Fruit fly (Drosophila melanogaster) whole organism, embryonic: ENCODE data around the gene CG6398.

Experiments
- Atf6 ChIP-seq: fragments of 200-800 bp; sonication (Bioruptor generic); IDR thresholded peaks from 2 replicates; pipeline ENCODE4 v1.3.6; 2022; ENCODE audit warnings: missing biosample characterization, missing genetic modification characterization
- CG10209 ChIP-seq: fragments of 200-800 bp; sonication (Bioruptor generic); optimal IDR thresholded peaks from 3 replicates; lab custom pipeline; 2017; ENCODE audit warnings: missing biosample characterization, mild to moderate bottlenecking, missing genetic modification characterization, missing genetic modification reagents
- CG11085 ChIP-seq: fragments of 200-800 bp; sonication (Bioruptor generic); IDR thresholded peaks from 2 replicates; pipeline ENCODE4 v1.3.6; 2022; ENCODE audit warnings: missing biosample characterization, missing genetic modification characterization
- CG14860 ChIP-seq: fragments of 200-800 bp; sonication (Bioruptor generic); IDR thresholded peaks from 3 replicates; pipeline ENCODE4 v1.3.6; 2022; ENCODE audit warnings: missing biosample characterization, missing genetic modification characterization; ENCODE audit not compliant: partially characterized antibody
- CG15269 ChIP-seq: fragments of 200-800 bp; sonication (Bioruptor generic); optimal IDR thresholded peaks from 2 replicates; lab custom pipeline; 2018; ENCODE audit warnings: missing biosample characterization, mild to moderate bottlenecking, missing genetic modification characterization, moderate library complexity
- CG1603 ChIP-seq: fragments of 200-800 bp; sonication (Bioruptor generic); optimal IDR thresholded peaks from 2 replicates; lab custom pipeline; 2019; ENCODE audit warnings: missing biosample characterization, mild to moderate bottlenecking, missing genetic modification characterization, moderate library complexity
- CG17912 ChIP-seq: fragments of 200-800 bp; sonication (Bioruptor generic); optimal IDR thresholded peaks from 2 replicates; lab custom pipeline; 2018; ENCODE audit warnings: missing biosample characterization, mild to moderate bottlenecking, missing genetic modification characterization
- CG1832 ChIP-seq: fragments of 200-800 bp; sonication (Bioruptor generic); optimal IDR thresholded peaks from 2 replicates; lab custom pipeline; 2017; ENCODE audit warnings: missing biosample characterization, mild to moderate bottlenecking, missing genetic modification characterization, inconsistent platforms
- CG18599 ChIP-seq: fragments of 200-800 bp; sonication (Bioruptor generic); optimal IDR thresholded peaks from 3 replicates; lab custom pipeline; 2017; ENCODE audit warnings: missing biosample characterization, missing genetic modification characterization, mild to moderate bottlenecking, moderate library complexity, missing genetic modification reagents
- CG2120 ChIP-seq: fragments of 200-800 bp; sonication (Bioruptor generic); optimal IDR thresholded peaks from 3 replicates; lab custom pipeline; 2016; ENCODE audit warnings: missing biosample characterization, missing genetic modification characterization
- CG32772 ChIP-seq: fragments of 200-800 bp; sonication (Bioruptor generic); IDR thresholded peaks from 2 replicates; pipeline ENCODE4 v1.3.6; 2022; ENCODE audit warnings: missing biosample characterization, missing genetic modification characterization
- CG3995 ChIP-seq: fragments of 200-800 bp; sonication (Bioruptor generic); optimal IDR thresholded peaks from 3 replicates; lab custom pipeline; 2016; ENCODE audit warnings: missing biosample characterization, missing genetic modification characterization
- CG6175 ChIP-seq: fragments of 200-800 bp; sonication (Bioruptor generic); IDR thresholded peaks from 3 replicates; pipeline ENCODE4 v1.3.6; 2022; ENCODE audit warnings: missing biosample characterization, missing genetic modification characterization
- CG6272 ChIP-seq: fragments of 200-800 bp; sonication (Bioruptor generic); IDR thresholded peaks from 2 replicates; pipeline ENCODE4 v1.3.6; 2022; ENCODE audit warnings: missing biosample characterization, missing genetic modification characterization
- CG6654 ChIP-seq: fragments of 200-800 bp; sonication (Bioruptor generic); optimal IDR thresholded peaks from 2 replicates; lab custom pipeline; 2017; ENCODE audit warnings: missing biosample characterization, mild to moderate bottlenecking, missing genetic modification characterization
- CG8290 ChIP-seq, 3 experiments: fragments of 200-800 bp; sonication (Bioruptor generic); optimal IDR thresholded peaks; 2 replicates each; lab custom pipeline; 2016 to 2019; ENCODE audit warnings: missing biosample characterization in 3 of 3, missing genetic modification characterization in 3 of 3, mild to moderate bottlenecking in 2 of 3, moderate library complexity in 1 of 3
- CG8388 ChIP-seq: fragments of 200-800 bp; sonication (Bioruptor generic); optimal IDR thresholded peaks from 2 replicates; lab custom pipeline; 2019; ENCODE audit warnings: missing biosample characterization, mild to moderate bottlenecking, missing genetic modification characterization, moderate library complexity
- CG9215 ChIP-seq: fragments of 200-800 bp; sonication (Bioruptor generic); IDR thresholded peaks from 2 replicates; pipeline ENCODE4 v1.3.6; 2022; ENCODE audit warnings: missing biosample characterization, missing genetic modification characterization
- CHES-1-like ChIP-seq: fragments of 200-800 bp; sonication (Bioruptor generic); optimal IDR thresholded peaks from 2 replicates; lab custom pipeline; 2016; ENCODE audit warnings: missing biosample characterization, missing genetic modification characterization
- Chrac-16 ChIP-seq: fragments of 200-800 bp; sonication (Bioruptor generic); optimal IDR thresholded peaks from 3 replicates; lab custom pipeline; 2016; ENCODE audit warnings: missing biosample characterization, missing genetic modification characterization
- E2f2 ChIP-seq: fragments of 200-800 bp; sonication (Bioruptor generic); IDR thresholded peaks from 2 replicates; pipeline ENCODE4 v1.3.6; 2022; ENCODE audit warnings: missing biosample characterization, missing genetic modification characterization
- Hr78 ChIP-seq, 2 experiments: fragments of 200-800 bp in 1 of 2; fragments of >200 bp in 1 of 2; sonication (Bioruptor generic) in 1 of 2; optimal IDR thresholded peaks; 2 replicates each; lab custom pipeline; 2017 to 2019; ENCODE audit warnings: missing biosample characterization in 2 of 2, missing genetic modification characterization in 2 of 2, mild to moderate bottlenecking in 1 of 2, moderate library complexity in 1 of 2
- Oaz ChIP-seq: fragments of 200-800 bp; sonication (Bioruptor generic); IDR thresholded peaks from 2 replicates; pipeline ENCODE4 v1.3.6; 2022; ENCODE audit warnings: missing biosample characterization, missing genetic modification characterization
- Spps ChIP-seq: fragments of 200-800 bp; sonication (Bioruptor generic); optimal IDR thresholded peaks from 2 replicates; lab custom pipeline; 2018; ENCODE audit warnings: missing biosample characterization, mild to moderate bottlenecking, missing genetic modification characterization
- Vsx1 ChIP-seq: fragments of 200-800 bp; sonication (Bioruptor generic); optimal IDR thresholded peaks from 2 replicates; lab custom pipeline; 2017; ENCODE audit warnings: missing biosample characterization, mild to moderate bottlenecking, missing genetic modification characterization, missing genetic modification reagents
- amos ChIP-seq: fragments of 200-800 bp; sonication (Bioruptor generic); IDR thresholded peaks from 2 replicates; pipeline ENCODE4 v1.3.6; 2022; ENCODE audit warnings: missing biosample characterization, missing genetic modification characterization; ENCODE audit not compliant: partially characterized antibody
- bsh ChIP-seq, 2 experiments: fragments of 200-800 bp; sonication (Bioruptor generic); optimal IDR thresholded peaks; 2 replicates each; lab custom pipeline; 2017 to 2018; ENCODE audit warnings: mild to moderate bottlenecking in 2 of 2, missing biosample characterization in 2 of 2, missing genetic modification characterization in 2 of 2, moderate library complexity in 1 of 2
- btn ChIP-seq: fragments of 200-800 bp; sonication (Bioruptor generic); optimal IDR thresholded peaks from 2 replicates; lab custom pipeline; 2016; ENCODE audit warnings: missing biosample characterization, missing genetic modification characterization
- crol ChIP-seq: fragments of 200-800 bp; sonication (Bioruptor generic); IDR thresholded peaks from 2 replicates; pipeline ENCODE4 v1.3.6; 2022; ENCODE audit warnings: missing biosample characterization, missing genetic modification characterization
- danr ChIP-seq: fragments of 200-800 bp; sonication (Bioruptor generic); IDR thresholded peaks from 2 replicates; pipeline ENCODE4 v1.3.6; 2022; ENCODE audit warnings: missing biosample characterization, missing genetic modification characterization
- disco-r ChIP-seq: fragments of 200-800 bp; sonication (Bioruptor generic); optimal IDR thresholded peaks from 2 replicates; lab custom pipeline; 2016; ENCODE audit warnings: missing biosample characterization, missing genetic modification characterization
- dpn ChIP-seq, 2 experiments: fragments of 200-800 bp; sonication (Bioruptor generic); optimal IDR thresholded peaks; 3 replicates each; lab custom pipeline; 2016; ENCODE audit warnings: missing biosample characterization in 2 of 2, missing genetic modification characterization in 2 of 2
- esg ChIP-seq: fragments of 200-800 bp; sonication (Bioruptor generic); conservative IDR thresholded peaks from 2 replicates; pipeline ENCODE4 v1.3.6; 2022; ENCODE audit warnings: missing biosample characterization, missing genetic modification characterization
- exex ChIP-seq: fragments of 200-800 bp; sonication (Bioruptor generic); optimal IDR thresholded peaks from 4 replicates; lab custom pipeline; 2018; ENCODE audit warnings: missing biosample characterization, mild to moderate bottlenecking, missing genetic modification characterization, moderate library complexity
- gce ChIP-seq: fragments of 200-800 bp; sonication (Bioruptor generic); IDR thresholded peaks from 3 replicates; pipeline ENCODE4 v1.3.6; 2022; ENCODE audit warnings: missing biosample characterization, missing genetic modification characterization
- gem ChIP-seq: fragments of 200-800 bp; sonication (Bioruptor generic); optimal IDR thresholded peaks from 2 replicates; lab custom pipeline; 2019; ENCODE audit warnings: missing biosample characterization, mild to moderate bottlenecking, missing genetic modification characterization, moderate library complexity
- her ChIP-seq: fragments of 200-800 bp; sonication (Bioruptor generic); optimal IDR thresholded peaks from 2 replicates; lab custom pipeline; 2016; ENCODE audit warnings: missing biosample characterization, missing genetic modification characterization
- lov ChIP-seq, 2 experiments: fragments of 200-800 bp in 1 of 2; fragments of >200 bp in 1 of 2; sonication (Bioruptor generic) in 1 of 2; IDR thresholded peaks in 1 of 2; optimal IDR thresholded peaks in 1 of 2; 2 replicates in 1 of 2; 3 replicates in 1 of 2; pipeline versions ENCODE4 v1.3.6 to Lab custom; 2017 to 2022; ENCODE audit warnings: missing biosample characterization in 1 of 2, missing genetic modification characterization in 1 of 2
- mam ChIP-seq: fragments of 200-800 bp; sonication (Bioruptor generic); optimal IDR thresholded peaks from 3 replicates; lab custom pipeline; 2016; ENCODE audit warnings: missing biosample characterization, missing genetic modification characterization
- nerfin-1 ChIP-seq: fragments of 200-800 bp; sonication (Bioruptor generic); optimal IDR thresholded peaks from 3 replicates; lab custom pipeline; 2019; ENCODE audit warnings: missing biosample characterization, mild to moderate bottlenecking, missing genetic modification characterization, moderate library complexity
- nmo ChIP-seq: fragments of 200-800 bp; sonication (Bioruptor generic); optimal IDR thresholded peaks from 2 replicates; lab custom pipeline; 2018; ENCODE audit warnings: missing biosample characterization, mild to moderate bottlenecking, missing genetic modification characterization, moderate library complexity
- pho ChIP-seq: fragments of 200-800 bp; sonication (Bioruptor generic); optimal IDR thresholded peaks from 2 replicates; lab custom pipeline; 2016; ENCODE audit warnings: missing biosample characterization, missing genetic modification characterization
- run ChIP-seq: fragments of 200-800 bp; sonication (Bioruptor generic); optimal IDR thresholded peaks from 3 replicates; lab custom pipeline; 2018; ENCODE audit warnings: missing biosample characterization, mild to moderate bottlenecking, missing genetic modification characterization
- shn ChIP-seq: fragments of 200-800 bp; sonication (Bioruptor generic); optimal IDR thresholded peaks from 3 replicates; lab custom pipeline; 2016; ENCODE audit warnings: missing biosample characterization, missing genetic modification characterization
- tna ChIP-seq: fragments of 200-800 bp; sonication (Bioruptor generic); IDR thresholded peaks from 2 replicates; pipeline ENCODE4 v1.3.6; 2022; ENCODE audit warnings: missing biosample characterization, missing genetic modification characterization; ENCODE audit not compliant: partially characterized antibody
- toy ChIP-seq: fragments of 200-800 bp; sonication (Bioruptor generic); IDR thresholded peaks from 2 replicates; pipeline ENCODE4 v1.3.6; 2022; ENCODE audit warnings: missing biosample characterization, missing genetic modification characterization
- vfl ChIP-seq: fragments of 200-800 bp; sonication (Bioruptor generic); optimal IDR thresholded peaks from 2 replicates; lab custom pipeline; 2016; ENCODE audit warnings: missing biosample characterization, missing genetic modification characterization

CG6398 gene

DNA sequence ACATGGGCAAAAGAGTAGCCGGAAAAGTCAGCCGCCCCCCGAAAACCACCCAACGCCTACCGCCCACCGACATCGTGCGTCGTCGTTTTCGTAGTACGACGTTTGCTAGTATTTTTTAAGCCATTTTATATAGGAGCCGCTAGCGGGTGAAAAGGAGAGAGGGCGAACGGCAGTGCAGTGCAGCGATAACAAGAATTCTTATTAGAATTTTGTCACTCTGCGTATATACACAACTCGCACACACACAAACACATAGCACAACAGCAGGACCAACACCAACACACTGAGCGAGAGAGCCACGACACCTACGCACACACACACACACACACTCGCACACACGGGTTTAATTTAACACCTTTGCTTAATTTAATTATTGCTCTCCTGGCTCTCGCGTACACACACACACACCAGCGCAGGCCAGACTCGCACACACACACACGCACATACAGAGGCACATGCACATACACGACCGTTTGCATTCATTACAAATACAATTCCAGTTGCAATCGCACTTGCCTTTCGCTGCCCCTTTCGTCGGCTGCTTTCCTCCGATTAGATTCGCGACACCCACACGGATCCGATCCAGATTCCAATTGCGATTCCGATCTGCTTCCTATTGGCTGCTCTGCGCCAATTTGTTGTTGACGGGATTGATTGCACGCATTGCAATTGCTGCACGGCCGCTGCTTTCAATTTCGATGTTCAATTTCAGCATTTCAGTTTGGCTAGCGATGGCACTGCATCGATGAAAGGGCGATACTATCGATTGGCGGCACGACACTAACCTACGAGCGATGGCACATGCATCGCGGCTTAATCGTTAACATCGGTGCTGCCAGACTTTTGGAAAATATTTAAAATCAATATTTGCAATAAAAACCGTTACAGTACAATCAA, 3.6 kb upstream of the CG6398 start, which contains the start of gene Socs16D (continued):
- TF ChIP-seq vfl (GFP tag; lab: Kevin White, UChicago): peak; percentile 18
- no peak for TF ChIP-seq lov (optimal IDR thresholded peaks at IDR 0.05; lab: Kevin White, UChicago)
- no peak for TF ChIP-seq lov (GFP tag; IDR thresholded peaks at IDR 0.05; lab: Robert Waterston, UW)
- peak; percentile 68 for TF ChIP-seq mam
- no peak for TF ChIP-seq esg (GFP tag; lab: Robert Waterston, UW)
- TF ChIP-seq Oaz (GFP tag; lab: Robert Waterston, UW): peak; percentile 24; the same call in 1 of the 2 replicates
- no peak for TF ChIP-seq CG32772 (GFP tag; lab: Robert Waterston, UW)
- peak; percentile 52 for TF ChIP-seq CG2120 (GFP tag; lab: Kevin White, UChicago)
- TF ChIP-seq CG9215: no peak
- no peak for TF ChIP-seq nerfin-1 (tag; lab: Kevin White, UChicago)
- peak; percentile 13 for TF ChIP-seq run
- TF ChIP-seq CG8290 (GFP tag; optimal IDR thresholded peaks at IDR 0.05; lab: Kevin White, UChicago): peak; percentile 58
- peak in 1 of 2 experiments; percentile 75 for TF ChIP-seq CG8290 (tag; optimal IDR thresholded peaks at IDR 0.05; lab: Kevin White, UChicago)
- TF ChIP-seq exex: peak; percentile 19
- TF ChIP-seq CG11085: no peak
- no peak for TF ChIP-seq Spps (tag; lab: Kevin White, UChicago)
- TF ChIP-seq CG3995: peak; percentile 53
- peak; percentile 74 for TF ChIP-seq CG6272 (GFP tag; lab: Robert Waterston, UW)
- TF ChIP-seq CG1832 (GFP tag; lab: Kevin White, UChicago): peak; percentile 17
- peak; percentile 65 for TF ChIP-seq crol (GFP tag; lab: Robert Waterston, UW)
- TF ChIP-seq Chrac-16 (GFP tag; lab: Kevin White, UChicago): peak; percentile 20
- peak; percentile 94 for TF ChIP-seq tna (GFP tag; lab: Robert Waterston, UW)
- no peak for TF ChIP-seq Atf6 (GFP tag; lab: Robert Waterston, UW)
- TF ChIP-seq gce (GFP tag; lab: Robert Waterston, UW): no peak
- peak in 1 of 2 experiments; percentile 46 for TF ChIP-seq bsh (GFP tag; optimal IDR thresholded peaks at IDR 0.05; lab: Kevin White, UChicago)
- no peak for TF ChIP-seq shn (GFP tag; lab: Kevin White, UChicago)
- TF ChIP-seq CG17912 (GFP tag; lab: Kevin White, UChicago): no peak
- TF ChIP-seq her (GFP tag; lab: Kevin White, UChicago): peak; percentile 43
- peak; percentile 70 for TF ChIP-seq E2f2
- TF ChIP-seq amos: peak; percentile 99
- peak; percentile 94 for TF ChIP-seq CG14860 (GFP tag; lab: Robert Waterston, UW)
- peak; percentile 30 for TF ChIP-seq gem (tag; lab: Kevin White, UChicago)
- TF ChIP-seq CG1603 (tag; lab: Kevin White, UChicago): peak; percentile 85
- peak; percentile 60 for TF ChIP-seq nmo (GFP tag; lab: Kevin White, UChicago)
- no peak for TF ChIP-seq disco-r (GFP tag; lab: Kevin White, UChicago)
- peak; percentile 57 to 59 for TF ChIP-seq dpn (GFP tag; optimal IDR thresholded peaks at IDR 0.05; lab: Kevin White, UChicago)
- TF ChIP-seq Vsx1 (GFP tag; lab: Kevin White, UChicago): no peak
- TF ChIP-seq toy: no peak
- no peak for TF ChIP-seq btn (GFP tag; lab: Kevin White, UChicago)
- TF ChIP-seq CHES-1-like (GFP tag; lab: Kevin White, UChicago): peak; percentile 47
- no peak for TF ChIP-seq CG6654 (GFP tag; lab: Kevin White, UChicago)
- 0 out of 3 replicates have a peak, but pooled peaks have one; percentile 31 for TF ChIP-seq CG6175
- no peak for TF ChIP-seq Hr78 (GFP tag; optimal IDR thresholded peaks at IDR 0.05; lab: Kevin White, UChicago)
- no peak for TF ChIP-seq CG8388 (GFP tag; lab: Kevin White, UChicago)
- TF ChIP-seq CG15269: no peak
- no peak for TF ChIP-seq CG10209
- TF ChIP-seq pho (GFP tag; lab: Kevin White, UChicago): peak; percentile 48
- no peak for TF ChIP-seq danr (GFP tag; lab: Robert Waterston, UW)
- peak; percentile 30 for TF ChIP-seq CG18599
